Worm (Caenorhabditis elegans) whole organism, L4 larva: ENCODE results near the gene F12F6.7.
A peak's percentile ranks its signal among the peaks of the same experiment; 100 is the strongest.

Source experiments
- D1046.2 ChIP-seq: fragments of 200-800 bp; sonication (Bioruptor generic); IDR thresholded peaks from 2 replicates; pipeline ENCODE4 v1.3.6; 2022; ENCODE audit warnings: missing genetic modification characterization, missing compliant biosample characterization
- F10B5.3 ChIP-seq: sonication (generic microtip); optimal IDR thresholded peaks from 2 replicates; lab custom pipeline; 2016; ENCODE audit warnings: mild to moderate bottlenecking, missing genetic modification characterization, missing compliant biosample characterization
- F26F4.8 ChIP-seq: fragments of 200-800 bp; sonication (Bioruptor generic); conservative IDR thresholded peaks from 2 replicates; pipeline ENCODE4 v1.3.6; 2022; ENCODE audit warnings: missing genetic modification characterization, missing compliant biosample characterization
- F37D6.2 ChIP-seq: sonication (generic microtip); optimal IDR thresholded peaks from 2 replicates; lab custom pipeline; 2016; ENCODE audit warnings: mild to moderate bottlenecking, missing genetic modification characterization, missing compliant biosample characterization
- F49E8.2 ChIP-seq: sonication (generic microtip); optimal IDR thresholded peaks from 2 replicates; lab custom pipeline; 2016; ENCODE audit warnings: missing compliant biosample characterization, mild to moderate bottlenecking, missing genetic modification characterization, borderline replicate concordance
- R02D3.7 ChIP-seq: fragments of 150-350 bp; sonication (generic microtip); optimal IDR thresholded peaks from 3 replicates; lab custom pipeline; 2014; ENCODE audit warnings: missing biosample characterization, missing genetic modification characterization
- T26A8.4 ChIP-seq: fragments of 200-800 bp; sonication (Bioruptor generic); IDR thresholded peaks from 2 replicates; pipeline ENCODE4 v1.3.6; 2022; ENCODE audit warnings: missing genetic modification characterization, missing compliant biosample characterization
- Y75B8A.6 ChIP-seq: fragments of 200-800 bp; sonication (Bioruptor generic); IDR thresholded peaks from 2 replicates; pipeline ENCODE4 v1.3.6; 2022; ENCODE audit warnings: missing genetic modification reagents, missing genetic modification characterization, missing compliant biosample characterization
- aha-1 ChIP-seq: fragments of 150-350 bp; peaks from one replicate; lab custom pipeline; 2014; ENCODE audit warnings: missing biosample characterization, missing genetic modification characterization
- aly-2 ChIP-seq: sonication (generic microtip); optimal IDR thresholded peaks from 2 replicates; lab custom pipeline; 2018; ENCODE audit warnings: missing biosample characterization, missing genetic modification characterization
- arid-1 ChIP-seq: fragments of 200-800 bp; sonication (Bioruptor generic); conservative IDR thresholded peaks from 2 replicates; pipeline ENCODE4 v1.3.6; 2022; ENCODE audit warnings: missing genetic modification reagents, missing genetic modification characterization, missing compliant biosample characterization
- ceh-82 ChIP-seq: sonication (generic microtip); optimal IDR thresholded peaks from 2 replicates; lab custom pipeline; 2017; ENCODE audit warnings: missing biosample characterization, missing genetic modification characterization
- ces-1 ChIP-seq: fragments of 150-350 bp; sonication (generic microtip); optimal IDR thresholded peaks from 4 replicates; lab custom pipeline; 2014; ENCODE audit warnings: missing biosample characterization, missing genetic modification reagents, missing genetic modification characterization
- cey-2 ChIP-seq: sonication (generic microtip); optimal IDR thresholded peaks from 3 replicates; lab custom pipeline; 2017; ENCODE audit warnings: missing genetic modification characterization, mild to moderate bottlenecking, missing compliant biosample characterization, antibody characterized with exemption, borderline replicate concordance; ENCODE audit not compliant: insufficient read depth
- daf-16 ChIP-seq, 3 experiments: sonication (generic microtip); optimal IDR thresholded peaks; 2 replicates each; lab custom pipeline; 2016 to 2017; ENCODE audit warnings: missing genetic modification characterization in 3 of 3, missing genetic modification reagents in 3 of 3, mild to moderate bottlenecking in 2 of 3, missing compliant biosample characterization in 2 of 3, missing biosample characterization in 1 of 3, moderate library complexity in 1 of 3
- daf-8 ChIP-seq: fragments of 200-800 bp; sonication (Bioruptor generic); IDR thresholded peaks from 2 replicates; pipeline ENCODE4 v1.3.6; 2022; ENCODE audit warnings: missing genetic modification characterization, missing compliant biosample characterization
- dmd-6 ChIP-seq: fragments of 200-800 bp; sonication (Bioruptor generic); IDR thresholded peaks from 2 replicates; pipeline ENCODE4 v1.3.6; 2022; ENCODE audit warnings: missing genetic modification reagents, missing genetic modification characterization, missing compliant biosample characterization
- dmd-8 ChIP-seq: fragments of 200-800 bp; sonication (Bioruptor generic); IDR thresholded peaks from 2 replicates; pipeline ENCODE4 v1.3.6; 2022; ENCODE audit warnings: missing genetic modification characterization, missing compliant biosample characterization
- duxl-1 ChIP-seq: sonication (generic microtip); optimal IDR thresholded peaks from 2 replicates; lab custom pipeline; 2016; ENCODE audit warnings: mild to moderate bottlenecking, missing genetic modification characterization, moderate library complexity, missing compliant biosample characterization; ENCODE audit not compliant: poor library complexity
- dve-1 ChIP-seq: sonication (generic microtip); optimal IDR thresholded peaks from 2 replicates; lab custom pipeline; 2017; ENCODE audit warnings: antibody characterized with exemption, mild to moderate bottlenecking, missing genetic modification characterization, missing compliant biosample characterization; ENCODE audit not compliant: insufficient read depth
- egl-43 ChIP-seq: fragments of 200-800 bp; sonication (Bioruptor generic); IDR thresholded peaks from 2 replicates; pipeline ENCODE4 v1.3.6; 2022; ENCODE audit warnings: missing genetic modification reagents, missing genetic modification characterization, missing compliant biosample characterization
- fkh-10 ChIP-seq: fragments of 150-350 bp; optimal IDR thresholded peaks from 2 replicates; lab custom pipeline; 2014; ENCODE audit warnings: missing biosample characterization, missing genetic modification reagents, missing genetic modification characterization
- hlh-11 ChIP-seq: fragments of 200-800 bp; sonication (Bioruptor generic); optimal IDR thresholded peaks from 2 replicates; lab custom pipeline; 2018; ENCODE audit warnings: mild to moderate bottlenecking, missing genetic modification characterization, missing compliant biosample characterization
- hlh-30 ChIP-seq: sonication (generic microtip); optimal IDR thresholded peaks from 2 replicates; lab custom pipeline; 2017; ENCODE audit warnings: antibody characterized with exemption, mild to moderate bottlenecking, missing genetic modification characterization, missing compliant biosample characterization; ENCODE audit not compliant: insufficient read depth
- jun-1 ChIP-seq: fragments of 150-350 bp; optimal IDR thresholded peaks from 2 replicates; lab custom pipeline; 2014; ENCODE audit warnings: missing biosample characterization, missing genetic modification reagents, missing genetic modification characterization
- lin-29 ChIP-seq: fragments of 200-800 bp; sonication (Bioruptor generic); IDR thresholded peaks from 2 replicates; pipeline ENCODE4 v1.3.6; 2022; ENCODE audit warnings: missing genetic modification reagents, missing genetic modification characterization, missing compliant biosample characterization
- lin-39 ChIP-seq: fragments of 150-350 bp; optimal IDR thresholded peaks from 2 replicates; lab custom pipeline; 2014; ENCODE audit warnings: missing biosample characterization, missing genetic modification reagents, missing genetic modification characterization
- madf-5 ChIP-seq, 2 experiments: fragments of 200-800 bp; sonication (Bioruptor generic); IDR thresholded peaks; 2 replicates each; pipeline ENCODE4 v1.3.6; 2022; ENCODE audit warnings: missing compliant biosample characterization in 2 of 2, missing genetic modification characterization in 2 of 2
- madf-9 ChIP-seq: fragments of 200-800 bp; sonication (Bioruptor generic); conservative IDR thresholded peaks from 2 replicates; pipeline ENCODE4 v1.3.6; 2022; ENCODE audit warnings: missing genetic modification reagents, missing genetic modification characterization, missing compliant biosample characterization
- mdl-1 ChIP-seq, 2 experiments: fragments of 150-350 bp in 1 of 2; sonication (generic microtip) in 1 of 2; optimal IDR thresholded peaks; 2 replicates each; lab custom pipeline; 2014 to 2017; ENCODE audit warnings: missing biosample characterization in 2 of 2, missing genetic modification characterization in 2 of 2
- nhr-10 ChIP-seq: fragments of 150-350 bp; optimal IDR thresholded peaks from 2 replicates; lab custom pipeline; 2014; ENCODE audit warnings: missing biosample characterization, missing genetic modification characterization
- nhr-102 ChIP-seq: sonication (generic microtip); optimal IDR thresholded peaks from 2 replicates; lab custom pipeline; 2016; ENCODE audit warnings: mild to moderate bottlenecking, missing genetic modification characterization, moderate library complexity, missing compliant biosample characterization
- nhr-28 ChIP-seq: fragments of 150-350 bp; optimal IDR thresholded peaks from 2 replicates; lab custom pipeline; 2014; ENCODE audit warnings: missing biosample characterization, missing genetic modification characterization
- nhr-41 ChIP-seq: fragments of 200-800 bp; sonication (Bioruptor generic); IDR thresholded peaks from 2 replicates; pipeline ENCODE4 v1.3.6; 2022; ENCODE audit warnings: missing genetic modification reagents, missing genetic modification characterization, missing compliant biosample characterization
- nhr-42 ChIP-seq: fragments of 200-800 bp; sonication (Bioruptor generic); IDR thresholded peaks from 2 replicates; pipeline ENCODE4 v1.3.6; 2022; ENCODE audit warnings: missing genetic modification characterization, missing compliant biosample characterization
- nhr-6 ChIP-seq: fragments of 150-350 bp; optimal IDR thresholded peaks from 2 replicates; lab custom pipeline; 2014; ENCODE audit warnings: missing biosample characterization, missing genetic modification characterization
- pha-4 ChIP-seq, 2 experiments: fragments of 150-350 bp in 1 of 2; fragments of 200-800 bp in 1 of 2; sonication (Bioruptor generic) in 1 of 2; IDR thresholded peaks in 1 of 2; optimal IDR thresholded peaks in 1 of 2; 2 replicates each; pipeline versions ENCODE4 v1.3.6 to Lab custom; 2014 to 2022; ENCODE audit warnings: missing genetic modification characterization in 2 of 2, missing genetic modification reagents in 2 of 2, missing biosample characterization in 1 of 2, missing compliant biosample characterization in 1 of 2
- php-3 ChIP-seq: fragments of 200-800 bp; sonication (Bioruptor generic); IDR thresholded peaks from 2 replicates; pipeline ENCODE4 v1.3.6; 2022; ENCODE audit warnings: missing genetic modification reagents, missing genetic modification characterization, missing compliant biosample characterization
- pqm-1 ChIP-seq: sonication (generic microtip); optimal IDR thresholded peaks from 2 replicates; lab custom pipeline; 2017; ENCODE audit warnings: missing biosample characterization, missing genetic modification characterization
- saeg-2 ChIP-seq: fragments of 200-800 bp; sonication (Bioruptor generic); IDR thresholded peaks from 2 replicates; pipeline ENCODE4 v1.3.6; 2022; ENCODE audit warnings: missing genetic modification reagents, missing genetic modification characterization, missing compliant biosample characterization
- sdz-12 ChIP-seq: fragments of 200-800 bp; sonication (Bioruptor generic); optimal IDR thresholded peaks from 2 replicates; lab custom pipeline; 2018; ENCODE audit warnings: mild to moderate bottlenecking, missing genetic modification characterization, missing compliant biosample characterization
- skn-1 ChIP-seq: fragments of 150-350 bp; optimal IDR thresholded peaks from 2 replicates; lab custom pipeline; 2014; ENCODE audit warnings: missing biosample characterization, missing genetic modification characterization
- spr-1 ChIP-seq: sonication (generic microtip); optimal IDR thresholded peaks from 2 replicates; lab custom pipeline; 2016; ENCODE audit warnings: mild to moderate bottlenecking, missing genetic modification characterization, missing compliant biosample characterization
- spr-3 ChIP-seq: fragments of 200-800 bp; sonication (Bioruptor generic); optimal IDR thresholded peaks from 2 replicates; lab custom pipeline; 2018; ENCODE audit warnings: mild to moderate bottlenecking, missing genetic modification characterization, missing compliant biosample characterization
- tag-97 ChIP-seq: fragments of 200-800 bp; sonication (Bioruptor generic); IDR thresholded peaks from 2 replicates; pipeline ENCODE4 v1.3.6; 2022; ENCODE audit warnings: missing genetic modification characterization, missing compliant biosample characterization
- tra-1 ChIP-seq: fragments of 200-800 bp; sonication (Bioruptor generic); IDR thresholded peaks from 2 replicates; pipeline ENCODE4 v1.3.6; 2022; ENCODE audit warnings: missing genetic modification reagents, missing genetic modification characterization, missing compliant biosample characterization
- unc-130 ChIP-seq: sonication (generic microtip); optimal IDR thresholded peaks from 2 replicates; lab custom pipeline; 2016; ENCODE audit warnings: missing genetic modification reagents, missing genetic modification characterization, missing compliant biosample characterization
- unc-39 ChIP-seq: sonication (generic microtip); optimal IDR thresholded peaks from 2 replicates; lab custom pipeline; 2017; ENCODE audit warnings: missing biosample characterization, missing genetic modification characterization
- zag-1 ChIP-seq: fragments of 150-350 bp; optimal IDR thresholded peaks from 2 replicates; lab custom pipeline; 2014; ENCODE audit warnings: missing biosample characterization, missing genetic modification characterization
- ztf-11 ChIP-seq: fragments of 150-350 bp; optimal IDR thresholded peaks from 2 replicates; lab custom pipeline; 2014; ENCODE audit warnings: missing biosample characterization, missing genetic modification characterization

The F12F6.7 gene

DNA sequence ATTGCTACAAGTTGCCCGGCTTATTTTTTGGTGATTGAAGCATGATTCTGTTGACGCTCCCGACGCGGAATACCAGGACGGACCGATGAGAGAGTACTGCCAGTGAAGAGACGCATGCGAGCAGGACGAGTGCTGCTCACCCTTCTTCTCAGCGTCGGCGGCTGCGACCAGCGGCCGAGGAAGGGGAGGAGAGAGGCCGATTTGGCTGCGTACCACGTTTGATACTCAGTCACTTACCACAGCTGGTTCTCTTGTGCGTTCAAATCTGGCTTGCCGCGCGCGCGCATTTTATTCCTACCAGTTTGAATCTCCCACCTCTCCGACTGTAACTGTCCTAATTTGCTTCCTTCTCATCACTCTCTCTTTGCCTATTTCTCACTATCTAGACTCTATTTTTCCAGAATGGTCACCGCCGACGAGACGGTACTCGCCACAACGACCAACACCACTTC lies 37.4 kb downstream of the F12F6.7 start, which contains the start of gene mep-1 (continued):
- no peak for TF ChIP-seq zag-1 (tag; lab: Kevin White, UChicago)
- no peak for TF ChIP-seq madf-5 (GFP tag; IDR thresholded peaks at IDR 0.05; lab: Robert Waterston, UW)
- peak in 1 of 2 experiments; percentile 73 for TF ChIP-seq mdl-1 (tag; optimal IDR thresholded peaks at IDR 0.05; lab: Kevin White, UChicago)
- TF ChIP-seq lin-29 (GFP tag; lab: Robert Waterston, UW): no peak
- TF ChIP-seq tra-1 (GFP tag; lab: Robert Waterston, UW): no peak
- no peak for TF ChIP-seq nhr-41 (GFP tag; lab: Robert Waterston, UW)
- TF ChIP-seq F26F4.8: no peak
- 0 out of 2 replicates have a peak, but pooled peaks have one; percentile 24 for TF ChIP-seq arid-1
- TF ChIP-seq T26A8.4 (GFP tag; lab: Robert Waterston, UW): peak; percentile 57
- TF ChIP-seq dmd-6 (GFP tag; lab: Robert Waterston, UW): peak; percentile 19
- peak; percentile 4 for TF ChIP-seq fkh-10 (GFP tag; lab: Kevin White, UChicago)
- no peak for TF ChIP-seq F49E8.2 (tag; lab: Kevin White, UChicago)
- TF ChIP-seq aha-1 (tag; lab: Kevin White, UChicago): peak; percentile 98
- TF ChIP-seq nhr-10: no peak
- peak; percentile 83 for TF ChIP-seq nhr-6 (tag; lab: Kevin White, UChicago)
- TF ChIP-seq dmd-8 (GFP tag; lab: Robert Waterston, UW): no peak
- no peak for TF ChIP-seq spr-1
- TF ChIP-seq hlh-11: peak; percentile 86
- no peak for TF ChIP-seq pqm-1 (tag; lab: Kevin White, UChicago)
- TF ChIP-seq nhr-28 (tag; lab: Kevin White, UChicago): no peak
- TF ChIP-seq hlh-30: peak; percentile 6
- no peak for TF ChIP-seq Y75B8A.6 (GFP tag; lab: Robert Waterston, UW)
- no peak for TF ChIP-seq unc-130
- TF ChIP-seq jun-1 (tag; lab: Kevin White, UChicago): no peak
- TF ChIP-seq D1046.2 (GFP tag; lab: Robert Waterston, UW): 0 out of 2 replicates have a peak, but pooled peaks have one; percentile 66
- TF ChIP-seq ceh-82 (tag; lab: Kevin White, UChicago): no peak
- no peak for TF ChIP-seq php-3 (GFP tag; lab: Robert Waterston, UW)
- no peak for TF ChIP-seq cey-2
- no peak for TF ChIP-seq daf-16 (GFP tag; optimal IDR thresholded peaks at IDR 0.05; lab: Kevin White, UChicago)
- TF ChIP-seq daf-16 (tag; optimal IDR thresholded peaks at IDR 0.05; lab: Kevin White, UChicago): no peak
- TF ChIP-seq duxl-1 (tag; lab: Kevin White, UChicago): peak; percentile 33
- TF ChIP-seq spr-3 (GFP tag; lab: Kevin White, UChicago): no peak
- TF ChIP-seq sdz-12 (GFP tag; lab: Kevin White, UChicago): no peak
- TF ChIP-seq ces-1 (GFP tag; lab: Kevin White, UChicago): no peak
- TF ChIP-seq F10B5.3 (tag; lab: Kevin White, UChicago): peak; percentile 15
- TF ChIP-seq F37D6.2 (tag; lab: Kevin White, UChicago): peak; percentile 74
- no peak for TF ChIP-seq skn-1
- TF ChIP-seq madf-9 (GFP tag; lab: Robert Waterston, UW): peak; percentile 49; the same call in 1 of the 2 replicates
- peak; percentile 67 for TF ChIP-seq egl-43 (GFP tag; lab: Robert Waterston, UW)
- TF ChIP-seq nhr-102 (tag; lab: Kevin White, UChicago): no peak
- TF ChIP-seq aly-2 (tag; lab: Kevin White, UChicago): no peak
- no peak for TF ChIP-seq lin-39
- no peak for TF ChIP-seq daf-8
- peak; percentile 58 for TF ChIP-seq pha-4 (GFP tag; IDR thresholded peaks at IDR 0.05; lab: Robert Waterston, UW)
- TF ChIP-seq pha-4 (tag; optimal IDR thresholded peaks at IDR 0.05; lab: Kevin White, UChicago): no peak
- TF ChIP-seq tag-97 (GFP tag; lab: Robert Waterston, UW): no peak
- TF ChIP-seq R02D3.7 (tag; lab: Kevin White, UChicago): peak; percentile 5
- no peak for TF ChIP-seq unc-39 (tag; lab: Kevin White, UChicago)
- TF ChIP-seq nhr-42 (GFP tag; lab: Robert Waterston, UW): 0 out of 2 replicates have a peak, but pooled peaks have one; percentile 66
- TF ChIP-seq saeg-2: 0 out of 2 replicates have a peak, but pooled peaks have one; percentile 41
- TF ChIP-seq ztf-11 (tag; lab: Kevin White, UChicago): no peak
- peak; percentile 6 for TF ChIP-seq dve-1 (tag; lab: Kevin White, UChicago)
